Worm (Caenorhabditis elegans) whole organism, L4 larva: Measurements from ENCODE around the gene C32B5.6.

Experiments used
- ZK337.2 ChIP-seq: fragments of 200-800 bp; sonication (Bioruptor generic); IDR thresholded peaks from 2 replicates; pipeline ENCODE4 v1.3.6; 2022; ENCODE audit warnings: missing genetic modification reagents, missing genetic modification characterization, missing compliant biosample characterization
- aha-1 ChIP-seq: fragments of 150-350 bp; peaks from one replicate; lab custom pipeline; 2014; ENCODE audit warnings: missing biosample characterization, missing genetic modification characterization
- aly-2 ChIP-seq: sonication (generic microtip); optimal IDR thresholded peaks from 2 replicates; lab custom pipeline; 2018; ENCODE audit warnings: missing biosample characterization, missing genetic modification characterization
- ceh-82 ChIP-seq: sonication (generic microtip); optimal IDR thresholded peaks from 2 replicates; lab custom pipeline; 2017; ENCODE audit warnings: missing biosample characterization, missing genetic modification characterization
- dmd-6 ChIP-seq: fragments of 200-800 bp; sonication (Bioruptor generic); IDR thresholded peaks from 2 replicates; pipeline ENCODE4 v1.3.6; 2022; ENCODE audit warnings: missing genetic modification reagents, missing genetic modification characterization, missing compliant biosample characterization
- fkh-10 ChIP-seq: fragments of 150-350 bp; optimal IDR thresholded peaks from 2 replicates; lab custom pipeline; 2014; ENCODE audit warnings: missing biosample characterization, missing genetic modification reagents, missing genetic modification characterization
- lin-13 ChIP-seq: fragments of 150-350 bp; optimal IDR thresholded peaks from 2 replicates; lab custom pipeline; 2014; ENCODE audit warnings: missing biosample characterization, missing genetic modification reagents, missing genetic modification characterization
- lin-15B ChIP-seq: fragments of 150-350 bp; sonication (generic microtip); optimal IDR thresholded peaks from 3 replicates; lab custom pipeline; 2014; ENCODE audit warnings: missing biosample characterization, missing genetic modification characterization
- nhr-11 ChIP-seq: fragments of 150-350 bp; optimal IDR thresholded peaks from 2 replicates; lab custom pipeline; 2014; ENCODE audit warnings: missing biosample characterization, missing genetic modification characterization
- nhr-28 ChIP-seq: fragments of 150-350 bp; optimal IDR thresholded peaks from 2 replicates; lab custom pipeline; 2014; ENCODE audit warnings: missing biosample characterization, missing genetic modification characterization
- pha-4 ChIP-seq, 2 experiments: fragments of 150-350 bp in 1 of 2; fragments of 200-800 bp in 1 of 2; sonication (Bioruptor generic) in 1 of 2; IDR thresholded peaks in 1 of 2; optimal IDR thresholded peaks in 1 of 2; 2 replicates each; pipeline versions ENCODE4 v1.3.6 to Lab custom; 2014 to 2022; ENCODE audit warnings: missing genetic modification characterization in 2 of 2, missing genetic modification reagents in 2 of 2, missing biosample characterization in 1 of 2, missing compliant biosample characterization in 1 of 2
- tra-1 ChIP-seq: fragments of 200-800 bp; sonication (Bioruptor generic); IDR thresholded peaks from 2 replicates; pipeline ENCODE4 v1.3.6; 2022; ENCODE audit warnings: missing genetic modification reagents, missing genetic modification characterization, missing compliant biosample characterization
- ztf-11 ChIP-seq: fragments of 150-350 bp; optimal IDR thresholded peaks from 2 replicates; lab custom pipeline; 2014; ENCODE audit warnings: missing biosample characterization, missing genetic modification characterization

ce11 chrII:937265-937664 is 30.9 kb upstream of the C32B5.6 start:
- TF ChIP-seq lin-15B (tag; lab: Kevin White, UChicago) (no peak), nhr-11 (tag; lab: Kevin White, UChicago) (no peak), fkh-10 (GFP tag; lab: Kevin White, UChicago) (no peak), nhr-28 (tag; lab: Kevin White, UChicago) (no peak), ceh-82 (no peak), aha-1 (tag; lab: Kevin White, UChicago) (peak; percentile 23), ZK337.2 (GFP tag; lab: Robert Waterston, UW) (no peak), pha-4 (GFP tag; IDR thresholded peaks at IDR 0.05; lab: Robert Waterston, UW) (no peak), pha-4 (tag; optimal IDR thresholded peaks at IDR 0.05; lab: Kevin White, UChicago) (no peak), aly-2 (no peak), dmd-6 (no peak), tra-1 (GFP tag; lab: Robert Waterston, UW) (no peak), ztf-11 (no peak), lin-13 (GFP tag; lab: Kevin White, UChicago) (no peak)
